Worm (Caenorhabditis elegans) whole organism, L4 larva: Measurements from ENCODE around the gene srx-134.

ENCODE experiments used
- F26F4.8 ChIP-seq: fragments of 200-800 bp; sonication (Bioruptor generic); conservative IDR thresholded peaks from 2 replicates; pipeline ENCODE4 v1.3.6; 2022; ENCODE audit warnings: missing genetic modification characterization, missing compliant biosample characterization
- T20F7.1 ChIP-seq: fragments of 200-800 bp; sonication (Bioruptor generic); optimal IDR thresholded peaks from 2 replicates; lab custom pipeline; 2018; ENCODE audit warnings: mild to moderate bottlenecking, missing genetic modification characterization, missing compliant biosample characterization
- Y75B8A.6 ChIP-seq: fragments of 200-800 bp; sonication (Bioruptor generic); IDR thresholded peaks from 2 replicates; pipeline ENCODE4 v1.3.6; 2022; ENCODE audit warnings: missing genetic modification reagents, missing genetic modification characterization, missing compliant biosample characterization
- aha-1 ChIP-seq: fragments of 150-350 bp; peaks from one replicate; lab custom pipeline; 2014; ENCODE audit warnings: missing biosample characterization, missing genetic modification characterization
- aly-2 ChIP-seq: sonication (generic microtip); optimal IDR thresholded peaks from 2 replicates; lab custom pipeline; 2018; ENCODE audit warnings: missing biosample characterization, missing genetic modification characterization
- arid-1 ChIP-seq: fragments of 200-800 bp; sonication (Bioruptor generic); conservative IDR thresholded peaks from 2 replicates; pipeline ENCODE4 v1.3.6; 2022; ENCODE audit warnings: missing genetic modification reagents, missing genetic modification characterization, missing compliant biosample characterization
- ceh-62 ChIP-seq: sonication (generic microtip); optimal IDR thresholded peaks from 2 replicates; lab custom pipeline; 2017; ENCODE audit warnings: missing biosample characterization, missing genetic modification characterization
- cey-2 ChIP-seq: sonication (generic microtip); optimal IDR thresholded peaks from 3 replicates; lab custom pipeline; 2017; ENCODE audit warnings: missing genetic modification characterization, mild to moderate bottlenecking, missing compliant biosample characterization, antibody characterized with exemption, borderline replicate concordance; ENCODE audit not compliant: insufficient read depth
- daf-16 ChIP-seq, 3 experiments: sonication (generic microtip); optimal IDR thresholded peaks; 2 replicates each; lab custom pipeline; 2016 to 2017; ENCODE audit warnings: missing genetic modification characterization in 3 of 3, missing genetic modification reagents in 3 of 3, mild to moderate bottlenecking in 2 of 3, missing compliant biosample characterization in 2 of 3, missing biosample characterization in 1 of 3, moderate library complexity in 1 of 3
- dmd-6 ChIP-seq: fragments of 200-800 bp; sonication (Bioruptor generic); IDR thresholded peaks from 2 replicates; pipeline ENCODE4 v1.3.6; 2022; ENCODE audit warnings: missing genetic modification reagents, missing genetic modification characterization, missing compliant biosample characterization
- duxl-1 ChIP-seq: sonication (generic microtip); optimal IDR thresholded peaks from 2 replicates; lab custom pipeline; 2016; ENCODE audit warnings: mild to moderate bottlenecking, missing genetic modification characterization, moderate library complexity, missing compliant biosample characterization; ENCODE audit not compliant: poor library complexity
- dve-1 ChIP-seq: sonication (generic microtip); optimal IDR thresholded peaks from 2 replicates; lab custom pipeline; 2017; ENCODE audit warnings: antibody characterized with exemption, mild to moderate bottlenecking, missing genetic modification characterization, missing compliant biosample characterization; ENCODE audit not compliant: insufficient read depth
- egl-27 ChIP-seq: sonication (generic microtip); optimal IDR thresholded peaks from 3 replicates; lab custom pipeline; 2017; ENCODE audit warnings: missing biosample characterization, missing genetic modification reagents, missing genetic modification characterization
- fos-1 ChIP-seq: fragments of 150-350 bp; optimal IDR thresholded peaks from 2 replicates; lab custom pipeline; 2014; ENCODE audit warnings: missing biosample characterization, missing genetic modification characterization
- gei-8 ChIP-seq: fragments of 200-800 bp; sonication (Bioruptor generic); optimal IDR thresholded peaks from 2 replicates; lab custom pipeline; 2018; ENCODE audit warnings: mild to moderate bottlenecking, missing genetic modification characterization, missing compliant biosample characterization
- hlh-11 ChIP-seq: fragments of 200-800 bp; sonication (Bioruptor generic); optimal IDR thresholded peaks from 2 replicates; lab custom pipeline; 2018; ENCODE audit warnings: mild to moderate bottlenecking, missing genetic modification characterization, missing compliant biosample characterization
- hlh-30 ChIP-seq: sonication (generic microtip); optimal IDR thresholded peaks from 2 replicates; lab custom pipeline; 2017; ENCODE audit warnings: antibody characterized with exemption, mild to moderate bottlenecking, missing genetic modification characterization, missing compliant biosample characterization; ENCODE audit not compliant: insufficient read depth
- lin-1 ChIP-seq: fragments of 200-800 bp; sonication (Bioruptor generic); IDR thresholded peaks from 2 replicates; pipeline ENCODE4 v1.3.6; 2022; ENCODE audit warnings: missing genetic modification reagents, missing genetic modification characterization, missing compliant biosample characterization
- lin-13 ChIP-seq: fragments of 150-350 bp; optimal IDR thresholded peaks from 2 replicates; lab custom pipeline; 2014; ENCODE audit warnings: missing biosample characterization, missing genetic modification reagents, missing genetic modification characterization
- lsy-2 ChIP-seq, 2 experiments: fragments of 150-350 bp in 1 of 2; sonication (generic microtip) in 1 of 2; optimal IDR thresholded peaks; 2 replicates each; lab custom pipeline; 2014 to 2017; ENCODE audit warnings: missing biosample characterization in 2 of 2, missing genetic modification characterization in 2 of 2
- madf-9 ChIP-seq: fragments of 200-800 bp; sonication (Bioruptor generic); conservative IDR thresholded peaks from 2 replicates; pipeline ENCODE4 v1.3.6; 2022; ENCODE audit warnings: missing genetic modification reagents, missing genetic modification characterization, missing compliant biosample characterization
- mdt-29 ChIP-seq: fragments of 200-800 bp; sonication (Bioruptor generic); IDR thresholded peaks from 2 replicates; pipeline ENCODE4 v1.3.6; 2022; ENCODE audit warnings: missing genetic modification reagents, missing genetic modification characterization, missing compliant biosample characterization
- mep-1 ChIP-seq: fragments of 150-350 bp; sonication (generic microtip); optimal IDR thresholded peaks from 3 replicates; lab custom pipeline; 2014; ENCODE audit warnings: missing biosample characterization, missing genetic modification characterization
- nhr-237 ChIP-seq: sonication (generic microtip); optimal IDR thresholded peaks from 2 replicates; lab custom pipeline; 2017; ENCODE audit warnings: missing biosample characterization, missing genetic modification characterization
- nhr-25 ChIP-seq: sonication (generic microtip); optimal IDR thresholded peaks from 2 replicates; lab custom pipeline; 2017; ENCODE audit warnings: missing genetic modification characterization, mild to moderate bottlenecking, missing compliant biosample characterization, antibody characterized with exemption, moderate library complexity, borderline replicate concordance; ENCODE audit not compliant: insufficient read depth
- nhr-28 ChIP-seq: fragments of 150-350 bp; optimal IDR thresholded peaks from 2 replicates; lab custom pipeline; 2014; ENCODE audit warnings: missing biosample characterization, missing genetic modification characterization
- nhr-6 ChIP-seq: fragments of 150-350 bp; optimal IDR thresholded peaks from 2 replicates; lab custom pipeline; 2014; ENCODE audit warnings: missing biosample characterization, missing genetic modification characterization
- nhr-77 ChIP-seq: fragments of 150-350 bp; optimal IDR thresholded peaks from 2 replicates; lab custom pipeline; 2014; ENCODE audit warnings: missing biosample characterization, missing genetic modification characterization
- pha-4 ChIP-seq, 2 experiments: fragments of 150-350 bp in 1 of 2; fragments of 200-800 bp in 1 of 2; sonication (Bioruptor generic) in 1 of 2; IDR thresholded peaks in 1 of 2; optimal IDR thresholded peaks in 1 of 2; 2 replicates each; pipeline versions ENCODE4 v1.3.6 to Lab custom; 2014 to 2022; ENCODE audit warnings: missing genetic modification characterization in 2 of 2, missing genetic modification reagents in 2 of 2, missing biosample characterization in 1 of 2, missing compliant biosample characterization in 1 of 2
- php-3 ChIP-seq: fragments of 200-800 bp; sonication (Bioruptor generic); IDR thresholded peaks from 2 replicates; pipeline ENCODE4 v1.3.6; 2022; ENCODE audit warnings: missing genetic modification reagents, missing genetic modification characterization, missing compliant biosample characterization
- pqm-1 ChIP-seq: sonication (generic microtip); optimal IDR thresholded peaks from 2 replicates; lab custom pipeline; 2017; ENCODE audit warnings: missing biosample characterization, missing genetic modification characterization
- rbr-2 ChIP-seq: sonication (generic microtip); optimal IDR thresholded peaks from 2 replicates; lab custom pipeline; 2016; ENCODE audit warnings: missing genotype, missing genetic modification characterization, missing compliant biosample characterization
- saeg-2 ChIP-seq: fragments of 200-800 bp; sonication (Bioruptor generic); IDR thresholded peaks from 2 replicates; pipeline ENCODE4 v1.3.6; 2022; ENCODE audit warnings: missing genetic modification reagents, missing genetic modification characterization, missing compliant biosample characterization
- set-16 ChIP-seq: fragments of 200-800 bp; sonication (Bioruptor generic); IDR thresholded peaks from 2 replicates; pipeline ENCODE4 v1.3.6; 2022; ENCODE audit warnings: missing genetic modification reagents, missing genetic modification characterization, missing compliant biosample characterization
- tra-1 ChIP-seq: fragments of 200-800 bp; sonication (Bioruptor generic); IDR thresholded peaks from 2 replicates; pipeline ENCODE4 v1.3.6; 2022; ENCODE audit warnings: missing genetic modification reagents, missing genetic modification characterization, missing compliant biosample characterization
- zag-1 ChIP-seq: fragments of 150-350 bp; optimal IDR thresholded peaks from 2 replicates; lab custom pipeline; 2014; ENCODE audit warnings: missing biosample characterization, missing genetic modification characterization
- zfp-2 ChIP-seq: sonication (generic microtip); optimal IDR thresholded peaks from 2 replicates; lab custom pipeline; 2016; ENCODE audit warnings: mild to moderate bottlenecking, missing genetic modification characterization, missing compliant biosample characterization

srx-134 gene

ce11 chrV:13898356-13898755 lies 42.1 kb upstream of the srx-134 start, which contains the start of gene cyp-35C1 (continued):
- TF ChIP-seq pha-4 (GFP tag; IDR thresholded peaks at IDR 0.05; lab: Robert Waterston, UW) (no peak), pha-4 (tag; optimal IDR thresholded peaks at IDR 0.05; lab: Kevin White, UChicago) (no peak), F26F4.8 (GFP tag; lab: Robert Waterston, UW) (no peak), aly-2 (tag; lab: Kevin White, UChicago) (no peak), T20F7.1 (GFP tag; lab: Kevin White, UChicago) (no peak), nhr-28 (tag; lab: Kevin White, UChicago) (peak; percentile 93), saeg-2 (0 out of 2 replicates have a peak, but pooled peaks have one; percentile 33), fos-1 (tag; lab: Kevin White, UChicago) (no peak), cey-2 (tag; lab: Kevin White, UChicago) (no peak), rbr-2 (tag; lab: Kevin White, UChicago) (no peak), Y75B8A.6 (GFP tag; lab: Robert Waterston, UW) (no peak), nhr-237 (tag; lab: Kevin White, UChicago) (no peak), arid-1 (GFP tag; lab: Robert Waterston, UW) (no peak), madf-9 (no peak), aha-1 (tag; lab: Kevin White, UChicago) (peak; percentile 49), zag-1 (tag; lab: Kevin White, UChicago) (no peak), set-16 (GFP tag; lab: Robert Waterston, UW) (no peak), zfp-2 (tag; lab: Kevin White, UChicago) (no peak), daf-16 (GFP tag; optimal IDR thresholded peaks at IDR 0.05; lab: Kevin White, UChicago) (no peak), daf-16 (tag; optimal IDR thresholded peaks at IDR 0.05; lab: Kevin White, UChicago) (peak; percentile 39), ceh-62 (tag; lab: Kevin White, UChicago) (no peak), gei-8 (GFP tag; lab: Kevin White, UChicago) (no peak), hlh-11 (tag; lab: Kevin White, UChicago) (peak; percentile 15)

- peak; percentile 75 for TF ChIP-seq aha-1 (tag; lab: Kevin White, UChicago)
- no peak for TF ChIP-seq lin-13 (GFP tag; lab: Kevin White, UChicago)
- no peak for TF ChIP-seq mep-1 (tag; lab: Kevin White, UChicago)
- TF ChIP-seq dmd-6 (GFP tag; lab: Robert Waterston, UW), result peak; percentile 87
- TF ChIP-seq nhr-25 (tag; lab: Kevin White, UChicago), result no peak
- no peak for TF ChIP-seq lsy-2 (tag; optimal IDR thresholded peaks at IDR 0.05; lab: Kevin White, UChicago)
- TF ChIP-seq egl-27 (tag; lab: Kevin White, UChicago), result no peak
- TF ChIP-seq duxl-1 (tag; lab: Kevin White, UChicago), result peak; percentile 6
- 0 out of 2 replicates have a peak, but pooled peaks have one; percentile 10 for TF ChIP-seq tra-1 (GFP tag; lab: Robert Waterston, UW)
- peak; percentile 86 for TF ChIP-seq php-3
- peak; percentile 62 for TF ChIP-seq hlh-11 (tag; lab: Kevin White, UChicago)
- no peak for TF ChIP-seq hlh-30 (tag; lab: Kevin White, UChicago)
- peak; percentile 53 for TF ChIP-seq dve-1 (tag; lab: Kevin White, UChicago)
- TF ChIP-seq lin-1 (GFP tag; lab: Robert Waterston, UW), result peak; percentile 80
- no peak for TF ChIP-seq saeg-2
- no peak for TF ChIP-seq daf-16 (GFP tag; optimal IDR thresholded peaks at IDR 0.05; lab: Kevin White, UChicago)
- no peak for TF ChIP-seq daf-16 (tag; optimal IDR thresholded peaks at IDR 0.05; lab: Kevin White, UChicago)
- peak; percentile 12 for TF ChIP-seq nhr-6 (tag; lab: Kevin White, UChicago)
- TF ChIP-seq nhr-28 (tag; lab: Kevin White, UChicago), result peak; percentile 65
- TF ChIP-seq mdt-29 (GFP tag; lab: Robert Waterston, UW), result no peak
- peak; percentile 61 for TF ChIP-seq nhr-77 (tag; lab: Kevin White, UChicago)
- TF ChIP-seq pqm-1 (tag; lab: Kevin White, UChicago), result peak; percentile 88
Measured at ce11 chrV:13893583-13893982, 37.3 kb upstream of the srx-134 start.
